Worm (Caenorhabditis elegans): ENCODE data around the gene F59H6.15.
A peak's percentile ranks its signal among the peaks of the same experiment; 100 is the strongest.

F59H6.15 gene

DNA sequence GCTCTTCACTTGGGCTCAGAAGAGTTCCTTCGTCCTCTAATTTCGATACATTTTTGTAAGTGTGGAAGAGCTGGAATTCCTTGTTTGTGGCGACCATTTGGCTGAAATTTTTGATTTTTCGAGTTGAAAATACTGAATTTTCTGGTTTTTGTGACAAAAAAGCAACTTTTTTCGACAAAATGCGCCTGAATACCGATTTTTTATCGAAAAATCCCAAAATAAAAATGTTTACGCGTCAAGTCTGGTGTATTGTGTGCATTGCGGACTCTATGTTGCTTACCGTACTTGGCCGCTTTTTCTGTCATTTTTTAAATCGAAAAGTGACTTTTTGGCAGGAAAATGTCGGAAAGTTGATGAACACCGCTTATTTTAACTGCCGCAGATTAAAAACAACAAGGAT lies 17.6 kb downstream of the F59H6.15 start, which contains the start of gene bath-3:
TSS of gene bath-3 (minus strand) at position 101 of the 400 bp plus-strand sequence.
- TF ChIP-seq zip-2 (tag; optimal IDR thresholded peaks at IDR 0.05): no peak
- no peak for TF ChIP-seq tag-97 (GFP tag; IDR thresholded peaks at IDR 0.05)
- no peak for TF ChIP-seq F26F4.8 (GFP tag; conservative IDR thresholded peaks at IDR 0.05)
- no peak for TF ChIP-seq mxl-3 (GFP tag; optimal IDR thresholded peaks at IDR 0.05)
- TF ChIP-seq fos-1 (tag; optimal IDR thresholded peaks at IDR 0.05): no peak
- TF ChIP-seq ceh-44 (GFP tag; IDR thresholded peaks at IDR 0.05): no peak
- no peak for TF ChIP-seq hif-1 (tag; optimal IDR thresholded peaks at IDR 0.05)
- TF ChIP-seq ceh-82 (tag; optimal IDR thresholded peaks at IDR 0.05): no peak

DNA sequence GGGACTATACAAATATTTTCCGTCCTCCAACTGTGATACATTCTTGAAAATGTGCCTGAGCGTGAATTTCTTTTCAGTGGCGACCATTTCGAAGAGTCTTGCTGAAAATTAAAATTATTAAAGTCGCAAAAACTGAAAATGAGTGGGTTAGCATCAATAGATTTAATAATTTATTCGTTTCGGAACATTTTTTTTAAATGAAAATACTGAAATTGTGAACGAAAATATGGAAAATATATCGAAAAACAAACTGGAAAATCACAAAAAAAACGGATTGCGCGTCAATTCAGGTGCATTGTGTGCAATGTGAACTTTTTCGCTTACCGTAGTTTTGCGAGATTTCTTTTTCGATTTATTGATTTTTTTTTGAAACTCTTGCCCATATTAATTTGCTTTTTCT lies 19.1 kb downstream of the F59H6.15 start, which contains the start of gene bath-5:
TSS of gene bath-5 (minus strand) at position 101 of the 400 bp plus-strand sequence.
- TF ChIP-seq lim-7 (GFP tag; IDR thresholded peaks at IDR 0.05) (no peak), spr-1 (tag; optimal IDR thresholded peaks at IDR 0.05) (no peak), aha-1 (tag) (no peak), nhr-111 (GFP tag; optimal IDR thresholded peaks at IDR 0.05) (no peak), zip-2 (tag; optimal IDR thresholded peaks at IDR 0.05) (no peak), nhr-6 (tag; optimal IDR thresholded peaks at IDR 0.05) (no peak), Y105C5A.15 (GFP tag; IDR thresholded peaks at IDR 0.05) (no peak), ztf-7 (tag; optimal IDR thresholded peaks at IDR 0.05) (no peak), nhr-25 (tag; optimal IDR thresholded peaks at IDR 0.05; ENCODE audit: borderline replicate concordance, insufficient read depth) (no peak), nhr-42 (GFP tag; IDR thresholded peaks at IDR 0.05) (no peak)

DNA sequence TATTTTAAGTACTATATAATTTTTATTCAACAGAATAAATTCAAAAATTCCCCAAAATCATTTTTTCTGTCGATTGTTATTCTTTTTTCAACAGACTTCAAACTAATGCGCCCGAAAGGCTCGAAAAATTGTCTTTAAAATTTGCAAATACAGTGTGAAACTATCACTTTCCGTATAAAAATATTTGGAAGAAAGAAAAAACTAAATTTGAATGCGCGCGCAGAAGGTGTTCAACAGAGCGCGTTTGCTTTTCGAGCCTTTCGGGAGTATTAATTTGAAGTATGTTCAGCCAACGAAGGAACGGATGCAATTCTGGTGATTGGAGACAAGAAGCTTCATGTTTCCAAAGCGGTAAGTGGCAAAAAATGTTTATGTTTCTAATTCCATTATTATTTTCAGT lies 19.5 kb downstream of the F59H6.15 start, which contains the start of gene btb-4:
TSS of gene btb-4 (plus strand) at position 35 of the 400 bp plus-strand sequence.
- TF ChIP-seq lin-38 (GFP tag; IDR thresholded peaks at IDR 0.05): peak; percentile 68
- TF ChIP-seq aha-1 (tag): peak; percentile 3
- peak; percentile 24 for TF ChIP-seq dpl-1 (GFP tag; optimal IDR thresholded peaks at IDR 0.05)

DNA sequence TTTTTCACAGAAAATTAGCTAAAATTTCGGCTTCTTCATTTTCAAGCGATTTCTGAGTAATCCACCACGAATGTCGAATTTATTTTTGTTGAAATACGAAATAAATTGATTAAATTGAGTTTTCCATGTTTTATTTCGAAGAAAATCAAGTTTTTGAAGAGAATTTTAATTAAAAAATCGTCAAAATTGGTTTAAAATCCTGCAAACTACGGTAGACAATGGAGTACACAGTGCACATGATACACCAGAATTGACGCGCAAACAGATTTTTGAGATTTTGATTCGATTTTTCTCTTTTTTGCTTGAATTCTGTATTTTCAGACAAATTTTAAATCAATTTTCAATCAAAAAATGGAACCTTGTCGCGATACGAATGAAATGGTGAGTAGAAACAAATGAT lies 20.5 kb downstream of the F59H6.15 start, which contains the start of gene F59H6.14:
TSS of gene F59H6.14 (plus strand) at position 301 of the 400 bp plus-strand sequence.
- TF ChIP-seq jun-1 (tag; optimal IDR thresholded peaks at IDR 0.05) (no peak), lin-13 (GFP tag; optimal IDR thresholded peaks at IDR 0.05) (no peak), skn-1 (tag; optimal IDR thresholded peaks at IDR 0.05) (no peak), nhr-11 (tag; optimal IDR thresholded peaks at IDR 0.05) (no peak), lin-15B (tag; optimal IDR thresholded peaks at IDR 0.05) (no peak), Y75B8A.6 (GFP tag; IDR thresholded peaks at IDR 0.05) (no peak), zip-2 (tag; optimal IDR thresholded peaks at IDR 0.05) (no peak), R02D3.7 (tag; optimal IDR thresholded peaks at IDR 0.05) (no peak), tag-97 (GFP tag; IDR thresholded peaks at IDR 0.05) (no peak), duxl-1 (tag; optimal IDR thresholded peaks at IDR 0.05; ENCODE audit: poor library complexity) (no peak), lim-7 (GFP tag; IDR thresholded peaks at IDR 0.05) (no peak), nhr-25 (tag; optimal IDR thresholded peaks at IDR 0.05; ENCODE audit: borderline replicate concordance, insufficient read depth) (no peak), arid-1 (GFP tag; conservative IDR thresholded peaks at IDR 0.05) (no peak), attf-4 (tag; optimal IDR thresholded peaks at IDR 0.05) (no peak)

DNA sequence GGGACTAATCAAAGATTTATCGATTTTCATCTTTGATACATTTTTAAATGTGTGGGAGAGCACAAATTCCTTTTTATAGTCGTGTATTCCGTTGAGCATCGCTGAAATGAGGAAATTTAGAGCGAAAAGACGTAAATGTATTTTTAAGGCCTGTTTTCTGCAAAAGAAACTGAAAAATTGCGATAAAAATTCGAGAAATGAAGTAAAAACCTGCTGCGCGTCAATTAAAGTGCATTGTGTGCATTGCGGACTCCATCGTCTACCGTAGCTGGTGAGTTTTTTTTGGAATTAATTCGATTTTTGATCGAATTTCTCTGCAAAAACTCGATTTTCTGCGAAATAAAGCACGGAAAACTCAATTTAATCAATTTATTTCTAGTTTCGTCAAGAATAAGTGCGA lies 26.5 kb downstream of the F59H6.15 start, which contains the start of gene bath-19:
TSS of gene bath-19 (minus strand) at position 101 of the 400 bp plus-strand sequence.
- TF ChIP-seq T26A8.4 (GFP tag; IDR thresholded peaks at IDR 0.05) (no peak), dmd-6 (GFP tag; IDR thresholded peaks at IDR 0.05) (no peak), Y75B8A.6 (GFP tag; IDR thresholded peaks at IDR 0.05) (no peak), nhr-25 (tag; optimal IDR thresholded peaks at IDR 0.05; ENCODE audit: borderline replicate concordance, insufficient read depth) (no peak), dpl-1 (GFP tag; optimal IDR thresholded peaks at IDR 0.05) (no peak), ztf-7 (tag; optimal IDR thresholded peaks at IDR 0.05) (no peak), ztf-11 (tag; optimal IDR thresholded peaks at IDR 0.05) (no peak), dmd-9 (GFP tag; IDR thresholded peaks at IDR 0.05) (no peak), zip-2 (tag; optimal IDR thresholded peaks at IDR 0.05) (no peak), egl-27 (tag; optimal IDR thresholded peaks at IDR 0.05) (no peak), daf-16 (GFP tag; optimal IDR thresholded peaks at IDR 0.05) (no peak), daf-16 (tag; optimal IDR thresholded peaks at IDR 0.05) (no peak), F37D6.2 (tag; optimal IDR thresholded peaks at IDR 0.05) (no peak), spr-3 (GFP tag; optimal IDR thresholded peaks at IDR 0.05) (no peak)
